Worm (Caenorhabditis elegans) whole organism, mixed stage, embryonic: ENCODE results near the gene srt-5.

Experiments used
- M03D4.4 ChIP-seq: sonication (generic microtip); optimal IDR thresholded peaks from 2 replicates; lab custom pipeline; 2017; ENCODE audit warnings: mild to moderate bottlenecking, missing genetic modification characterization, missing compliant biosample characterization
- elt-1 ChIP-seq: sonication (generic microtip); optimal IDR thresholded peaks from 2 replicates; lab custom pipeline; 2017; ENCODE audit warnings: missing genetic modification characterization, mild to moderate bottlenecking, missing compliant biosample characterization, antibody characterized with exemption, moderate library complexity, borderline replicate concordance; ENCODE audit not compliant: insufficient read depth
- elt-3 ChIP-seq: fragments of 150-350 bp; optimal IDR thresholded peaks from 2 replicates; lab custom pipeline; 2014; ENCODE audit warnings: missing biosample characterization, missing genetic modification characterization
- nhr-12 ChIP-seq: fragments of 150-350 bp; optimal IDR thresholded peaks from 2 replicates; lab custom pipeline; 2014; ENCODE audit warnings: missing biosample characterization, missing genetic modification characterization
- sptf-1 ChIP-seq: sonication (generic microtip); optimal IDR thresholded peaks from 2 replicates; lab custom pipeline; 2017; ENCODE audit warnings: mild to moderate bottlenecking, missing genetic modification characterization, moderate library complexity, missing compliant biosample characterization
- unc-39 ChIP-seq: fragments of 150-350 bp; optimal IDR thresholded peaks from 2 replicates; lab custom pipeline; 2014; ENCODE audit warnings: missing biosample characterization, missing genetic modification characterization

- TF ChIP-seq sptf-1 (tag; lab: Kevin White, UChicago) (no peak), M03D4.4 (tag; lab: Kevin White, UChicago) (no peak), nhr-12 (tag; lab: Kevin White, UChicago) (no peak), unc-39 (tag; lab: Kevin White, UChicago) (no peak), elt-1 (tag; lab: Kevin White, UChicago) (no peak), elt-3 (no peak)
Measured at ce11 chrV:3105810-3106209, 25.1 kb upstream of the srt-5 start, which contains the start of gene str-69.
